Fruit fly (Drosophila melanogaster): ENCODE results near the gene Flo2.

DNA sequence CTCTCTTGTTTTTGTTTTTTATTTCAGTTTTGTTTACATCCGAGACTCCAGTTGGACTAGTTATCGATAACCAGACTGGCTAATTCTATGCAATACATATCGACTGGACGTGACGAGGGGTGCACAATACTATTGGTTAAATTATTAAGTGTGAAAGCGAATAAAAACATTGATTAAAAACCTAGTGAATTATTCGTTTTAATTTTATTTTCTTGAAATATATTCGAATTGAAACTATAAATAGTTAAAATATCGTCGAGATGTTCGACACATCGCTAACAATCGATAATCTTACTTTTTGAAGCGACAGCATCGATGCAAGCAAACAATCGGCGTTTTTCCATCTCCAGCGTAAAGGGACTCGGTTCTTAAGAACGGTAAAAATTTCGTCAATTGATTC lies at the start of gene Flo2, which contains the start of gene CG32590:
- TF ChIP-seq insv (optimal IDR thresholded peaks at IDR 0.05), result no peak
- TF ChIP-seq Myc (optimal IDR thresholded peaks at IDR 0.05), result no peak
- no peak for TF ChIP-seq psq (optimal IDR thresholded peaks at IDR 0.05)
- no peak for TF ChIP-seq h (optimal IDR thresholded peaks at IDR 0.05)
- no peak for TF ChIP-seq Sin3A (optimal IDR thresholded peaks at IDR 0.05)
- TF ChIP-seq ttk (optimal IDR thresholded peaks at IDR 0.05), result no peak

Measured in Kc167 (cell line).